Worm (Caenorhabditis elegans) whole organism, L4 larva: ENCODE measurements around the gene dpff-1.
A peak's percentile ranks its signal among the peaks of the same experiment; 100 is the strongest.

Experiments used
- F37D6.2 ChIP-seq: sonication (generic microtip); optimal IDR thresholded peaks from 2 replicates; lab custom pipeline; 2016; ENCODE audit warnings: mild to moderate bottlenecking, missing genetic modification characterization, missing compliant biosample characterization
- R02D3.7 ChIP-seq: fragments of 150-350 bp; sonication (generic microtip); optimal IDR thresholded peaks from 3 replicates; lab custom pipeline; 2014; ENCODE audit warnings: missing biosample characterization, missing genetic modification characterization
- T26A8.4 ChIP-seq: fragments of 200-800 bp; sonication (Bioruptor generic); IDR thresholded peaks from 2 replicates; pipeline ENCODE4 v1.3.6; 2022; ENCODE audit warnings: missing genetic modification characterization, missing compliant biosample characterization
- Y48G9A.11 ChIP-seq: fragments of 200-800 bp; sonication (Bioruptor generic); IDR thresholded peaks from 2 replicates; pipeline ENCODE4 v1.3.6; 2022; ENCODE audit warnings: missing genetic modification reagents, missing genetic modification characterization, missing compliant biosample characterization
- aha-1 ChIP-seq: fragments of 150-350 bp; peaks from one replicate; lab custom pipeline; 2014; ENCODE audit warnings: missing biosample characterization, missing genetic modification characterization
- aly-2 ChIP-seq: sonication (generic microtip); optimal IDR thresholded peaks from 2 replicates; lab custom pipeline; 2018; ENCODE audit warnings: missing biosample characterization, missing genetic modification characterization
- ama-1 ChIP-seq: fragments of 150-350 bp; optimal IDR thresholded peaks from 2 replicates; lab custom pipeline; 2014; ENCODE audit warnings: inconsistent platforms, mixed read lengths
- ceh-32 ChIP-seq: sonication (generic microtip); optimal IDR thresholded peaks from 2 replicates; lab custom pipeline; 2016; ENCODE audit warnings: mild to moderate bottlenecking, missing genetic modification characterization, missing compliant biosample characterization; ENCODE audit not compliant: poor library complexity
- daf-16 ChIP-seq, 3 experiments: sonication (generic microtip); optimal IDR thresholded peaks; 2 replicates each; lab custom pipeline; 2016 to 2017; ENCODE audit warnings: missing genetic modification characterization in 3 of 3, missing genetic modification reagents in 3 of 3, mild to moderate bottlenecking in 2 of 3, missing compliant biosample characterization in 2 of 3, missing biosample characterization in 1 of 3, moderate library complexity in 1 of 3
- dve-1 ChIP-seq: sonication (generic microtip); optimal IDR thresholded peaks from 2 replicates; lab custom pipeline; 2017; ENCODE audit warnings: antibody characterized with exemption, mild to moderate bottlenecking, missing genetic modification characterization, missing compliant biosample characterization; ENCODE audit not compliant: insufficient read depth
- hif-1 ChIP-seq, 2 experiments: sonication (generic microtip); optimal IDR thresholded peaks; 2 replicates each; lab custom pipeline; 2016 to 2017; ENCODE audit warnings: missing compliant biosample characterization in 2 of 2, missing genetic modification characterization in 2 of 2, missing genetic modification reagents in 2 of 2, missing genotype in 2 of 2, mild to moderate bottlenecking in 1 of 2
- hlh-11 ChIP-seq: fragments of 200-800 bp; sonication (Bioruptor generic); optimal IDR thresholded peaks from 2 replicates; lab custom pipeline; 2018; ENCODE audit warnings: mild to moderate bottlenecking, missing genetic modification characterization, missing compliant biosample characterization
- hlh-30 ChIP-seq: sonication (generic microtip); optimal IDR thresholded peaks from 2 replicates; lab custom pipeline; 2017; ENCODE audit warnings: antibody characterized with exemption, mild to moderate bottlenecking, missing genetic modification characterization, missing compliant biosample characterization; ENCODE audit not compliant: insufficient read depth
- hmg-1.1 ChIP-seq: fragments of 200-800 bp; sonication (Bioruptor generic); IDR thresholded peaks from 2 replicates; pipeline ENCODE4 v1.3.6; 2022; ENCODE audit warnings: missing genetic modification reagents, missing genetic modification characterization, missing compliant biosample characterization
- jun-1 ChIP-seq: fragments of 150-350 bp; optimal IDR thresholded peaks from 2 replicates; lab custom pipeline; 2014; ENCODE audit warnings: missing biosample characterization, missing genetic modification reagents, missing genetic modification characterization
- lin-38 ChIP-seq: fragments of 200-800 bp; sonication (Bioruptor generic); IDR thresholded peaks from 2 replicates; pipeline ENCODE4 v1.3.6; 2022; ENCODE audit warnings: missing genetic modification reagents, missing genetic modification characterization, missing compliant biosample characterization
- mdl-1 ChIP-seq, 2 experiments: fragments of 150-350 bp in 1 of 2; sonication (generic microtip) in 1 of 2; optimal IDR thresholded peaks; 2 replicates each; lab custom pipeline; 2014 to 2017; ENCODE audit warnings: missing biosample characterization in 2 of 2, missing genetic modification characterization in 2 of 2
- mep-1 ChIP-seq: fragments of 150-350 bp; sonication (generic microtip); optimal IDR thresholded peaks from 3 replicates; lab custom pipeline; 2014; ENCODE audit warnings: missing biosample characterization, missing genetic modification characterization
- mes-2 ChIP-seq: sonication (generic microtip); optimal IDR thresholded peaks from 2 replicates; lab custom pipeline; 2016; ENCODE audit warnings: missing genotype, mild to moderate bottlenecking, missing genetic modification characterization, missing compliant biosample characterization; ENCODE audit not compliant: poor library complexity, severe bottlenecking
- nhr-11 ChIP-seq: fragments of 150-350 bp; optimal IDR thresholded peaks from 2 replicates; lab custom pipeline; 2014; ENCODE audit warnings: missing biosample characterization, missing genetic modification characterization
- nhr-28 ChIP-seq: fragments of 150-350 bp; optimal IDR thresholded peaks from 2 replicates; lab custom pipeline; 2014; ENCODE audit warnings: missing biosample characterization, missing genetic modification characterization
- pha-4 ChIP-seq, 2 experiments: fragments of 150-350 bp in 1 of 2; fragments of 200-800 bp in 1 of 2; sonication (Bioruptor generic) in 1 of 2; IDR thresholded peaks in 1 of 2; optimal IDR thresholded peaks in 1 of 2; 2 replicates each; pipeline versions ENCODE4 v1.3.6 to Lab custom; 2014 to 2022; ENCODE audit warnings: missing genetic modification characterization in 2 of 2, missing genetic modification reagents in 2 of 2, missing biosample characterization in 1 of 2, missing compliant biosample characterization in 1 of 2
- unc-39 ChIP-seq: sonication (generic microtip); optimal IDR thresholded peaks from 2 replicates; lab custom pipeline; 2017; ENCODE audit warnings: missing biosample characterization, missing genetic modification characterization
- ztf-7 ChIP-seq: fragments of 150-350 bp; optimal IDR thresholded peaks from 2 replicates; lab custom pipeline; 2014; ENCODE audit warnings: missing biosample characterization, missing genetic modification characterization

Gene dpff-1

ce11 chrIII:5855637-5856179, 50.4 kb downstream of the dpff-1 start, which contains the start of the genes cct-6 and alh-9 (continued):
- TF ChIP-seq mdl-1 (tag; optimal IDR thresholded peaks at IDR 0.05; lab: Kevin White, UChicago) (peak in 1 of 2 experiments; percentile 26), hif-1 (tag; optimal IDR thresholded peaks at IDR 0.05; lab: Kevin White, UChicago) (peak in 1 of 2 experiments; percentile 59), dve-1 (tag; lab: Kevin White, UChicago) (peak; percentile 79), F37D6.2 (tag; lab: Kevin White, UChicago) (no peak), hmg-1.1 (GFP tag; lab: Robert Waterston, UW) (peak; percentile 58; the same call in 1 of the 2 replicates), hlh-11 (tag; lab: Kevin White, UChicago) (peak; percentile 61), unc-39 (tag; lab: Kevin White, UChicago) (no peak), aly-2 (tag; lab: Kevin White, UChicago) (no peak), hlh-30 (tag; lab: Kevin White, UChicago) (peak; percentile 58), Y48G9A.11 (GFP tag; lab: Robert Waterston, UW) (no peak), lin-38 (GFP tag; lab: Robert Waterston, UW) (peak; percentile 62), pha-4 (GFP tag; IDR thresholded peaks at IDR 0.05; lab: Robert Waterston, UW) (peak; percentile 14; the same call in 1 of the 2 replicates), pha-4 (tag; optimal IDR thresholded peaks at IDR 0.05; lab: Kevin White, UChicago) (peak; percentile 93), nhr-28 (peak; percentile 49), nhr-11 (tag; lab: Kevin White, UChicago) (peak; percentile 48), ztf-7 (tag; lab: Kevin White, UChicago) (peak; percentile 71), T26A8.4 (GFP tag; lab: Robert Waterston, UW) (0 out of 2 replicates have a peak, but pooled peaks have one; percentile 53), jun-1 (tag; lab: Kevin White, UChicago) (no peak), aha-1 (peak; percentile 75), ceh-32 (tag; lab: Kevin White, UChicago) (no peak), ama-1 (lab: Kevin White, UChicago) (no peak), mep-1 (tag; lab: Kevin White, UChicago) (peak; percentile 87), R02D3.7 (peak; percentile 74), mes-2 (tag; lab: Kevin White, UChicago) (peak; percentile 92), daf-16 (GFP tag; optimal IDR thresholded peaks at IDR 0.05; lab: Kevin White, UChicago) (peak in 1 of 2 experiments; percentile 17), daf-16 (tag; optimal IDR thresholded peaks at IDR 0.05; lab: Kevin White, UChicago) (peak; percentile 65)
